Worm (Caenorhabditis elegans) whole organism, young adult: ENCODE data around the gene Y45G5AM.9.

Experiments used
- B0261.1 ChIP-seq: sonication (generic microtip); optimal IDR thresholded peaks from 2 replicates; lab custom pipeline; 2016; ENCODE audit warnings: mild to moderate bottlenecking, missing genetic modification characterization, moderate library complexity, missing compliant biosample characterization
- F39B2.1 ChIP-seq: fragments of 200-800 bp; sonication (Bioruptor generic); IDR thresholded peaks from 2 replicates; pipeline ENCODE4 v1.3.6; 2022; ENCODE audit warnings: missing genetic modification reagents, missing genetic modification characterization, missing compliant biosample characterization
- die-1 ChIP-seq: sonication (generic microtip); optimal IDR thresholded peaks from 2 replicates; lab custom pipeline; 2016; ENCODE audit warnings: missing genotype, mild to moderate bottlenecking, missing genetic modification characterization, missing compliant biosample characterization
- him-1 ChIP-seq: sonication (generic microtip); optimal IDR thresholded peaks from 2 replicates; lab custom pipeline; 2016; ENCODE audit warnings: missing genotype, missing genetic modification reagents, missing genetic modification characterization, missing compliant biosample characterization
- hlh-26 ChIP-seq: fragments of 200-800 bp; sonication (Bioruptor generic); conservative IDR thresholded peaks from 2 replicates; pipeline ENCODE4 v1.3.6; 2022; ENCODE audit warnings: missing genetic modification reagents, missing genetic modification characterization, missing compliant biosample characterization
- lag-1 ChIP-seq: fragments of 200-800 bp; sonication (Bioruptor generic); IDR thresholded peaks from 2 replicates; pipeline ENCODE4 v1.3.6; 2022; ENCODE audit warnings: missing genetic modification reagents, missing genetic modification characterization, missing compliant biosample characterization
- lin-54 ChIP-seq: fragments of 200-800 bp; sonication (Bioruptor generic); optimal IDR thresholded peaks from 2 replicates; lab custom pipeline; 2018; ENCODE audit warnings: mild to moderate bottlenecking, missing genetic modification characterization, missing compliant biosample characterization
- mxl-1 ChIP-seq: sonication (generic microtip); optimal IDR thresholded peaks from 2 replicates; lab custom pipeline; 2016; ENCODE audit warnings: missing genetic modification characterization, missing compliant biosample characterization
- snpc-4 ChIP-seq, 5 experiments: fragments of 150-350 bp in 1 of 5; sonication (generic microtip) in 4 of 5; optimal IDR thresholded peaks; 2 replicates each; lab custom pipeline; 2014 to 2018; ENCODE audit warnings: missing genetic modification characterization in 5 of 5, missing biosample characterization in 3 of 5, antibody characterized with exemption in 2 of 5, mild to moderate bottlenecking in 2 of 5, missing compliant biosample characterization in 2 of 5, missing genotype in 2 of 5, moderate library complexity in 2 of 5, missing genetic modification reagents in 1 of 5
- tbp1 ChIP-seq: fragments of 200-800 bp; sonication (Bioruptor generic); optimal IDR thresholded peaks from 2 replicates; lab custom pipeline; 2018; ENCODE audit warnings: mild to moderate bottlenecking, missing genetic modification characterization, missing compliant biosample characterization
- tlf-1 ChIP-seq: fragments of 200-800 bp; sonication (Bioruptor generic); optimal IDR thresholded peaks from 2 replicates; lab custom pipeline; 2018; ENCODE audit warnings: mild to moderate bottlenecking, missing genetic modification characterization, missing compliant biosample characterization
- unc-62 ChIP-seq: fragments of 150-350 bp; optimal IDR thresholded peaks from 2 replicates; lab custom pipeline; 2014; ENCODE audit warnings: missing biosample characterization, missing genetic modification reagents, missing genetic modification characterization

DNA sequence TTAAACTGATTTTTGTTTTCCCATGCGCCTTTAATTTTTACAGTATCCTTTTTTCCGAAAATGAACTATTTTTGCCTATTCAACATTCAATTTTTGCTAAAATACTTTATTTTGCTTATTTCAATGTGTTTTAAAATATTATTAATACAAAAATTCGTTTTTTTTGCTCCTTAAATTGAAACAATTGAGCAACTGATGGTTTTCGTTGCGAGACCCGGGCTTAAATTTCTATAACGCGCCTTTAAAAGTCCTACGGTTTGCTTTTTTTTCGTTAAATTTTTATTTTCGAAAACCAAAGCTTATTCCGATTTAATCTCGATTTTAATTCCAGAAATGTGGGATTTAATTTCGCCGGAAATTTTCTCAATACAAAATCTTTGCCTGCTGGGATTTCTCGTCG, 846 bp upstream of the Y45G5AM.9 start, which contains the start of gene algn-5:
- TF ChIP-seq lin-54 (GFP tag; lab: Kevin White, UChicago) (no peak), die-1 (tag; lab: Kevin White, UChicago) (no peak), lag-1 (no peak), tlf-1 (GFP tag; lab: Kevin White, UChicago) (no peak), unc-62 (GFP tag; lab: Kevin White, UChicago) (no peak), B0261.1 (no peak), tbp1 (GFP tag; lab: Kevin White, UChicago) (no peak), snpc-4 (GFP tag; optimal IDR thresholded peaks at IDR 0.05; lab: Kevin White, UChicago) (no peak), snpc-4 (tag; optimal IDR thresholded peaks at IDR 0.05; lab: Kevin White, UChicago) (no peak), mxl-1 (no peak), him-1 (tag; lab: Kevin White, UChicago) (no peak), hlh-26 (GFP tag; lab: Robert Waterston, UW) (no peak), F39B2.1 (GFP tag; lab: Robert Waterston, UW) (no peak)
